Worm (Caenorhabditis elegans) whole organism, early embryonic: ENCODE results near the gene rpl-42.

Source experiments
- B0310.2 ChIP-seq: sonication (generic microtip); optimal IDR thresholded peaks from 2 replicates; lab custom pipeline; 2016; ENCODE audit warnings: mild to moderate bottlenecking, missing genetic modification characterization, missing compliant biosample characterization
- F13C5.2 ChIP-seq: sonication (generic microtip); optimal IDR thresholded peaks from 2 replicates; lab custom pipeline; 2017; ENCODE audit warnings: mild to moderate bottlenecking, missing genetic modification characterization, inconsistent platforms, missing compliant biosample characterization
- aly-1 ChIP-seq: sonication (generic microtip); optimal IDR thresholded peaks from 2 replicates; lab custom pipeline; 2016; ENCODE audit warnings: missing genetic modification characterization, missing compliant biosample characterization
- ama-1 ChIP-seq: fragments of 150-350 bp; optimal IDR thresholded peaks from 2 replicates; lab custom pipeline; 2014
- ceh-13 ChIP-seq: fragments of 200-800 bp; sonication (Bioruptor generic); optimal IDR thresholded peaks from 2 replicates; lab custom pipeline; 2018; ENCODE audit warnings: mild to moderate bottlenecking, missing genetic modification characterization, missing compliant biosample characterization
- ceh-36 ChIP-seq: sonication (generic microtip); optimal IDR thresholded peaks from 2 replicates; lab custom pipeline; 2016; ENCODE audit warnings: missing genetic modification characterization, inconsistent platforms, missing compliant biosample characterization
- ets-7 ChIP-seq: sonication (generic microtip); optimal IDR thresholded peaks from 2 replicates; lab custom pipeline; 2016; ENCODE audit warnings: missing genotype, missing genetic modification characterization, missing compliant biosample characterization
- flt-1 ChIP-seq: fragments of 200-800 bp; sonication (Bioruptor generic); IDR thresholded peaks from 2 replicates; pipeline ENCODE4 v1.3.6; 2022; ENCODE audit warnings: missing genetic modification characterization, missing compliant biosample characterization
- hmbx-1 ChIP-seq: sonication (generic microtip); optimal IDR thresholded peaks from 2 replicates; lab custom pipeline; 2016; ENCODE audit warnings: mild to moderate bottlenecking, missing genetic modification characterization, missing compliant biosample characterization
- hmg-4 ChIP-seq: fragments of 200-800 bp; sonication (Bioruptor generic); optimal IDR thresholded peaks from 2 replicates; lab custom pipeline; 2018; ENCODE audit warnings: mild to moderate bottlenecking, missing genetic modification characterization, missing compliant biosample characterization
- hnd-1 ChIP-seq: sonication (generic microtip); optimal IDR thresholded peaks from 2 replicates; lab custom pipeline; 2016; ENCODE audit warnings: missing genetic modification characterization, missing compliant biosample characterization
- pes-1 ChIP-seq: fragments of 200-800 bp; sonication (Bioruptor generic); IDR thresholded peaks from 2 replicates; pipeline ENCODE4 v1.3.6; 2022; ENCODE audit warnings: missing genetic modification reagents, missing genetic modification characterization, missing compliant biosample characterization
- scrt-1 ChIP-seq: fragments of 200-800 bp; sonication (Bioruptor generic); IDR thresholded peaks from 2 replicates; pipeline ENCODE4 v1.3.6; 2022; ENCODE audit warnings: missing genetic modification characterization, missing compliant biosample characterization
- sea-1 ChIP-seq: fragments of 200-800 bp; sonication (Bioruptor generic); conservative IDR thresholded peaks from 2 replicates; pipeline ENCODE4 v1.3.6; 2022; ENCODE audit warnings: missing genetic modification characterization, missing compliant biosample characterization
- tbx-11 ChIP-seq: fragments of 200-800 bp; sonication (Bioruptor generic); IDR thresholded peaks from 2 replicates; pipeline ENCODE4 v1.3.6; 2022; ENCODE audit warnings: missing genetic modification characterization, missing compliant biosample characterization
- tbx-37 ChIP-seq: fragments of 200-800 bp; sonication (Bioruptor generic); conservative IDR thresholded peaks from 2 replicates; pipeline ENCODE4 v1.3.6; 2022; ENCODE audit warnings: missing genetic modification reagents, missing genetic modification characterization, missing compliant biosample characterization
- tra-4 ChIP-seq: sonication (generic microtip); optimal IDR thresholded peaks from 2 replicates; lab custom pipeline; 2017; ENCODE audit warnings: missing genetic modification characterization, missing compliant biosample characterization

rpl-42 gene

DNA sequence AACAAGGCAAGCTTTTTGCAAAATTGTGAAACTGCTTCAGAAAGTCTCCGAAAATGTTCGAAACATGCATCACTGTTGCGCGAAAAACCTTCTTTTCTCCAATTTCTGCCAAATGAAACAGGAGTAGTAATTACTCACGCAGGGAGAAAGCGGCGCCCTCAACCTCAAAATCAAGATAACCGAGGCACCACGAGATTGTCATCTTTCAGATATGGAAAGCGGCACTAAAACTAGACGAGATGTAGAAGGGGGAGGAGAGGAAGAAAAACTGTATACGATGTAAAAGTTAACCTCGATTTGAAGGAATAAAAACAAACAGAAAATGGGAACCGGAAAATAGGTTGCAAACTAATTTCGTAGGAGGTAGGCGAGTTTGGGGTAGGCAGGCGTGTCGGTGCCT, 16.0 kb upstream of the rpl-42 start:
- TF ChIP-seq ama-1 (lab: Kevin White, UChicago) (no peak), ceh-36 (tag; lab: Kevin White, UChicago) (no peak), scrt-1 (no peak), aly-1 (tag; lab: Kevin White, UChicago) (no peak), tbx-11 (GFP tag; lab: Robert Waterston, UW) (no peak), B0310.2 (tag; lab: Kevin White, UChicago) (no peak), ets-7 (tag; lab: Kevin White, UChicago) (no peak), tra-4 (tag; lab: Kevin White, UChicago) (no peak), hnd-1 (no peak), F13C5.2 (tag; lab: Kevin White, UChicago) (no peak), hmg-4 (no peak)

DNA sequence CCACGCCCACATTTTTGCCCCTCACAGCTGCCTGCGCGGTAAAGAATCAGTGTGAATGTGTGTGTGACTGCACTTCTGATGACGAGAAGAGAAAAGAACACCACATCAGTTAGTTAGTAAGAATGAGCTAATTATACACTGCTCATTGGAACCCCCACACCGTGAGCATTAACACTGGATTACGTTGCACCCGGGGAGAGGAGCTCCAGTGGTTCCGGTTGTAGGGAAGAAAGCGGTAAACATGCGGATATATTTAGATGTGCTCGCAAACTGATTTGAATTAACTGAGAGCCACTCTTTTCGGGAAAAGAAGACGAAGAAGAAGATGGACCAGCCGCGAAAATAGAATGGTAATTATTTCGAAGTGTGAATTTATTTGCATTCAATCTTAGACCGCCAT, 5.7 kb upstream of the rpl-42 start:
- TF ChIP-seq hmg-4 (no peak), tbx-37 (GFP tag; lab: Robert Waterston, UW) (no peak), F13C5.2 (tag; lab: Kevin White, UChicago) (no peak), tbx-11 (GFP tag; lab: Robert Waterston, UW) (no peak), aly-1 (tag; lab: Kevin White, UChicago) (no peak), hnd-1 (no peak), pes-1 (GFP tag; lab: Robert Waterston, UW) (no peak), ceh-13 (no peak), sea-1 (GFP tag; lab: Robert Waterston, UW) (no peak), ama-1 (lab: Kevin White, UChicago) (no peak), scrt-1 (no peak), B0310.2 (tag; lab: Kevin White, UChicago) (no peak), tra-4 (tag; lab: Kevin White, UChicago) (no peak), flt-1 (GFP tag; lab: Robert Waterston, UW) (no peak), hmbx-1 (no peak), ets-7 (tag; lab: Kevin White, UChicago) (no peak), ceh-36 (tag; lab: Kevin White, UChicago) (no peak)

DNA sequence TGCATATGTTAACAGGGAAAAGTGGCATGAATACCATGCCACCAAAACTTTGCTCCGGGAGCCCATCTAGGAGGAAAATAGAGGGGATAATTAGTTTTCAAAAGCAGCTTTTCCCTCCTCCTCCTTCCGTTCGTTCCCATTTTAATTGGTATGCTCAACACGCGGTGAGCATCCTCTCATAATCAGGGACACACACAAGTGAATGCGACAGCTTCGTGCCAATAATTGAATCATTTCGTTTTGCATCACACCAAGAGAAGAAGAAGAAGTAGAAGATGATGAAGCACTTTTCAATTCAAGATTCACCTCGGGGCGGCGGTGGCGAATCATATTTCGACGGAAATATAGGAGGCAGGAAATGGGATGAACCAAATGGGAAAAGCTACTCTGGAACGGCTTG, 4.4 kb upstream of the rpl-42 start:
- TF ChIP-seq scrt-1 (0 out of 2 replicates have a peak, but pooled peaks have one; percentile 18), ceh-13 (no peak)

DNA sequence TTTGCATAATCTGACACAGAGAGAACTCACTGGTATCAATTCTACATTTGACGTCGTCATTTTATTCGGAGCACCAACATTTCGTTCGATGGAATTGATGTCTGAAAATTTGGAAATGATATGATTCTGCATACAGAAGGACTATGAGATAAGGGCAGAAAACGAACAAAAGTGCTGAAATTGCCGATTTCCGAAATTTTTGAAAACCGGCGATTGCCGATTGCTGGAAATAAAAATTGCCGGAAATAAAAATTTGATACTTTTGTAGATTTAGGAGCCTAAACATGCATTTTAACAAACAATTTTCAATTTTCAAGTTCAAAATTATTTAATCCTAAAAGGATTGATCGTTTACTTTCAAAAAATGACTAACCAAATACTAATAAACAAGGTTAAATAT, 3.2 kb upstream of the rpl-42 start, which contains the start of gene unc-53:
Gene unc-53 (minus strand): TSS at position 101 of the 400 bp plus-strand sequence.
- TF ChIP-seq aly-1 (tag; lab: Kevin White, UChicago) (no peak), tbx-11 (GFP tag; lab: Robert Waterston, UW) (no peak), hmg-4 (no peak), hnd-1 (no peak), pes-1 (GFP tag; lab: Robert Waterston, UW) (no peak), ama-1 (lab: Kevin White, UChicago) (no peak), ceh-13 (no peak), tbx-37 (GFP tag; lab: Robert Waterston, UW) (no peak), B0310.2 (tag; lab: Kevin White, UChicago) (no peak), scrt-1 (no peak), F13C5.2 (tag; lab: Kevin White, UChicago) (no peak), ceh-36 (tag; lab: Kevin White, UChicago) (no peak), hmbx-1 (no peak), sea-1 (GFP tag; lab: Robert Waterston, UW) (no peak)

DNA sequence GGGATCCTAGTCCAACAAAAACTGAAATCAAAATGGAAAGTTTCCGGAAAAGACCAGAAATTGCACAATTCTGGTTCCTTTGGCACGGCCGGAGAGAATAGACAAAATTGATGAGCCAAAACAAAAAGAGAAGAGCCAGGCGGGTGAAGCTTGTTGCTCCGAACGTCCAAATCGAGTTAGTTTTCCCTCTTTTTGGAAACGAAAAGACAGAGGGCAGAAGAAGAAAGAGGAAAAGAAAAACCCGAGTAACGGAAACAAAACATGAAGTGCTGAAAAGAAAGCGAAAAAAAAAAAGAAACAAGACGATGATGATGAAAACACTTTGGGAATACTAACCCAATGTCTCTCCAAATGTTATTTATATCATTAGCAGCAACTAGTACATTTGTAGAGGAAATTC, 936 bp upstream of the rpl-42 start:
- TF ChIP-seq B0310.2 (tag; lab: Kevin White, UChicago) = no peak
- no peak for TF ChIP-seq ceh-36 (tag; lab: Kevin White, UChicago)

DNA sequence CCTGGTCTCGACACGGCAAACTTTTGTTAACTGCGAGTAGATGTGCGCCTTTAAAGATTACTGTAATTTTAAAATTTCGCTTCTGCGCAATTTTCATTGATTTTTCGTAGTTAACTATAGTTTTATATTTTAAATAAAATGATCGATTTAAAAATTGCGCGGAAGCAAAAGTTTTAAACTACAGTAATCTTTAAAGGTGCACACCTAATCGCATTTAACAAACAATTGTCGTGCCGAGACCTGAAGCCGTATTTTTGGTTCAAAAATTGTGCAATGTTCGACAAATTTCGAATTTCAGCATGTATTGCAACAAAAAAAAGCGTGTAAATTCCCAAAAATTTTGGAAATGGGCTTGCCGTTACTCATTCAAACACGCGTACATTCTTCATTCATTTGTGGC, 1.9 kb downstream of the rpl-42 start:
- TF ChIP-seq ets-7 (tag; lab: Kevin White, UChicago) (no peak), pes-1 (GFP tag; lab: Robert Waterston, UW) (no peak), tbx-11 (GFP tag; lab: Robert Waterston, UW) (no peak), ceh-36 (tag; lab: Kevin White, UChicago) (no peak), B0310.2 (tag; lab: Kevin White, UChicago) (no peak), flt-1 (GFP tag; lab: Robert Waterston, UW) (no peak), tra-4 (tag; lab: Kevin White, UChicago) (no peak), F13C5.2 (tag; lab: Kevin White, UChicago) (no peak)

DNA sequence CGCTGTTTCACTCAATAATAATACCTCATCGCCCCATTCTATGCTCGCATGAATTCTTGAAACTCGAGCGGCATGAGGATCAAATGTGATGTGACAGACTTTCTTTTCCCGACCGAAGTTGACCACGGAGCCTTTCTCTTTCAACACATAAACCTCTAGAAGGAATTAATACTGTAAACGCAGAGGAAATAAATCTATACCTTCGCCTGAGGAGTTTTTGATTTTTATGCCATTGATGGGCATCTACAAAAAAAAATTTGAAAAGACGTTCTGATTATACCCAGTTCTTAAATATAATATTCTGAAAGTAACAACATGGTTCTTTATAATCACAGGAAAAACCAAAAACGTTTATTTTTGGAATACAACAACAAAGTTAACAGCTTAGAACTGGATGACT, 3.7 kb downstream of the rpl-42 start, which contains the start of gene nbs-1:
Gene nbs-1 (minus strand): TSS at position 246 of the 400 bp plus-strand sequence.
- TF ChIP-seq ceh-13 (no peak), hnd-1 (no peak), B0310.2 (tag; lab: Kevin White, UChicago) (no peak), tbx-37 (GFP tag; lab: Robert Waterston, UW) (no peak), ama-1 (lab: Kevin White, UChicago) (no peak), flt-1 (GFP tag; lab: Robert Waterston, UW) (no peak), F13C5.2 (tag; lab: Kevin White, UChicago) (no peak), sea-1 (GFP tag; lab: Robert Waterston, UW) (no peak), aly-1 (tag; lab: Kevin White, UChicago) (no peak), tra-4 (tag; lab: Kevin White, UChicago) (no peak), tbx-11 (GFP tag; lab: Robert Waterston, UW) (no peak), scrt-1 (no peak)

DNA sequence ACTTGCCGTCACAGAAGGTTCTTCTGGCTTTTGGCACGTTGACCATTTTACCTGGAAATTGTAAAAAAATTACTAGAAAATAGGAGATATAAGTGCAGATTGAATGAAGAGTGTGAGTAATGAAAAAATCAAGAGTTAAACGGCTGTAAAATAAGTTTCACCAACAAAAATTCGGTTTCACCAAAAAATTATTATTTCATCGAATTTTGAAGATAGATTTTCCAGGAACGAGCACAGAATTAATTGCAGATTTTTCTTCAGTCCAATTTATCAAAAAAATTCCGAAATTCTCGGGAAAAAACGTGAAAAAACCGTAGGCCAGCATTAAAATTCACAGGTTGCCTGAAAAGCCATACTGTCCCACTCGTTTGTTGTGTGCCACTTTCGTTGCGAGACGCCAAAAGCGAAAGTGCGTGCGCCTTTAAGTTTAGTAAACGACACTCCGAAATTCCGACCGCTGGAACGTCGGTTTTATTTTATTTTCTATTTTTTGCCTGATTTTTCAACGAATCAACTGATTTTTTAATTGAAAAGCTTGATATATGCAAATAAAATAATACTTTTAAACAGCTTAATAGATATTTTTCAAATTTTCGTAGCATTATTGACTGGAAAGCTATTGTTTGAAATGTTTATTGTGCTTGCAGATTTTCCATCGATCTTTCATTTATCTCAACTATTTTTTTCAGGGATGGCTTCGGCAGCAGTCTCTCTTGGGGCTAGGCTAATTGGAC, 4.8 kb downstream of the rpl-42 start, which contains the start of the genes rpl-36.A and nuo-1:
Gene rpl-36.A (minus strand): TSS at position 51 of the 734 bp plus-strand sequence.
Gene nuo-1 (plus strand): TSS at position 684 of the 734 bp plus-strand sequence.
- TF ChIP-seq F13C5.2 (tag; lab: Kevin White, UChicago) = peak; percentile 23
- 0 out of 2 replicates have a peak, but pooled peaks have one; percentile 18 for TF ChIP-seq tbx-37 (GFP tag; lab: Robert Waterston, UW)
- no peak for TF ChIP-seq hmg-4
